Worm (Caenorhabditis elegans): ENCODE data around the gene slc-30A9.

ce11 chrIII:2716514-2716913 is 17.9 kb upstream of the slc-30A9 start, which contains the start of gene tmem-132:
- no peak for TF ChIP-seq lin-13 (tag; optimal IDR thresholded peaks at IDR 0.05)
- no peak for TF ChIP-seq nhr-237 (tag; optimal IDR thresholded peaks at IDR 0.05)
- TF ChIP-seq ces-1 (GFP tag; optimal IDR thresholded peaks at IDR 0.05), result peak; percentile 2
- no peak for TF ChIP-seq mab-5 (tag; optimal IDR thresholded peaks at IDR 0.05)
- TF ChIP-seq nhr-12 (tag; optimal IDR thresholded peaks at IDR 0.05), result no peak
- no peak for TF ChIP-seq sem-2 (GFP tag; optimal IDR thresholded peaks at IDR 0.05)
- TF ChIP-seq ceh-39 (tag; optimal IDR thresholded peaks at IDR 0.05), result no peak
- no peak for TF ChIP-seq blmp-1 (tag; optimal IDR thresholded peaks at IDR 0.05)
